Fruit fly (Drosophila melanogaster): ENCODE measurements around the gene AdipoR.

dm6 chr3R:22525073-22525413 lies 22.6 kb downstream of the AdipoR start:
- TF ChIP-seq CG8478 (optimal IDR thresholded peaks at IDR 0.05) (no peak), Dll (optimal IDR thresholded peaks at IDR 0.05) (no peak), usp (GFP tag; optimal IDR thresholded peaks at IDR 0.05) (no peak)

All from whole organism.